Worm (Caenorhabditis elegans): ENCODE data around the gene tsr-2.
A peak's percentile ranks its signal among the peaks of the same experiment; 100 is the strongest.
"Not testable (repeated sequence)": the region's sequence is repeated elsewhere in the genome, so short reads cannot be mapped to it uniquely, and the experiment has no call there.

Gene tsr-2

DNA sequence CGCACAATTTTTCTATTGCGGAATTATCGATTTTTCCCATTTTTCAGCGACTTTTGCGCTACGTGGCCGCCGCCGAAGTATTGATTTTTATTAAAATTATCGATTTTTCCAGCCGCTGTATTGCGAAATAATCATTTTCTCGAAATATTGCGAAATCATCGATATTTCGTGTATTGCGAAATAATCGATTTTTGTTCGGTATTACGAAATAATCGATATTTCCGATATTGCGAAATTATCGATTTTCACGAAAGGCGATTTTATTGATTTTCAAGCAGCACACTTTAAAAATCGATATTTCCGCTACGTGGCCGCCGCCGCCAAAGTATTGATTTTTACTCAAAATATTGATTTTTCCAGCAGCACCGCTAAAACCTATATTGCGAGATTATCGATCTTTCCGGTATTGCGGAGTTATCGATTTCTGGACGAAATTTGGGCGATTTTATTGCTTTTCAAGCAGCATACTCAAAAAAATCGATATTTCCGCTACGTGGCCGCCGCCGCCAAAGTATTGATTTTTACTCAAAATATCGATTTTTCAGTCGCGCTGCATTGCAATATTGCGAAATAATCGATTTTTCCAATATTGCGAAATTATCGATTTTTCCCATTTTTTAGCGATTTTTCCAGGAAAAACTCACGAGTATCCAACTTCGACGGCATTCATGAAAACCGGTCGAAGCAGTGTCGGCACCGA lies 10.8 kb upstream of the tsr-2 start:
- peak; percentile 60 for TF ChIP-seq zip-4 (GFP tag; optimal IDR thresholded peaks at IDR 0.05)
- TF ChIP-seq ceh-88 (GFP tag; IDR thresholded peaks at IDR 0.05), result no peak
- TF ChIP-seq lin-39 (tag; optimal IDR thresholded peaks at IDR 0.05), result no peak
- TF ChIP-seq hlh-4 (tag; optimal IDR thresholded peaks at IDR 0.05), result no peak
- no peak for TF ChIP-seq fkh-10 (GFP tag; optimal IDR thresholded peaks at IDR 0.05)
- TF ChIP-seq nhr-11 (tag; optimal IDR thresholded peaks at IDR 0.05), result no peak

DNA sequence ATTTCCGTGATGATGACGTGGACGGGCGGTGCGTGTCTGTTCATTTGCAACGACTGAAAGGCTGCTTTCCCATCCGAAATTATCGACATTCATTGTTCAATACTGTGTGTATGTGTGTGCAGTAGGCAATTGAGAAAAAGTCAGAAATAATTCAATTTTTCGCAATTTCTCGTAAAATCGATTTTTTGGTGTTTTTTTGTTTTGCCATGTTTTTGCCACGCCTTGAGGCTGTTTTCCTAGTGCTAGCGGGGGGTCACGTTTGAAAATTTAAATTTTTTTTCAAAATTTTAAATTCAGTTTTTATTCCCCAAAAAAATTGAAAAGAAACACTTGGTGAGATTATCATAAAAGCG lies 10.2 kb upstream of the tsr-2 start, which contains the start of gene Y51H4A.13:
Gene Y51H4A.13, minus strand, starts transcription at position 182 of the 353 bp plus-strand sequence.
- TF ChIP-seq nhr-19 (GFP tag; conservative IDR thresholded peaks at IDR 0.05); tlp-1 (tag; optimal IDR thresholded peaks at IDR 0.05); nhr-77 (tag; optimal IDR thresholded peaks at IDR 0.05): not testable (repeated sequence)

DNA sequence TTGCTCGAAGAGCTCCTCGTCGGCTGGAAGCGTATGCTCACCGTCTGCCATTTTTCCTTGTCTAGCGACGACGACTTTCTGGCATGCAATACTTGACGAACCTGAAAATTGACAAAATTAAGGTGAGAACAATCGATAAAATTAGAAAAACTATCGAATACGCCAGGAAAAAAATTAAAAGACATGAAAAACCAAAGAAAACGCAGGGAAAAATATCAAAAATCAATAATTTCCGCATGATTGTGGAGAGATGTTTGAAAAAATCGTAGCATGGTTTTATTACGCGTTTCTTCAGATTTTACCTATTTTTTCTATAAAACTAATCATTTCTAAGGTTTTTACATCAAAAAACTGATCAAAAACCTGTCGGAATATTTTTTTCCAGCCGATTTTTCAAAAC lies 630 bp upstream of the tsr-2 start, which contains the start of gene set-26:
Gene set-26, minus strand, starts transcription at position 101 of the 400 bp plus-strand sequence.
- TF ChIP-seq pqm-1 (tag; optimal IDR thresholded peaks at IDR 0.05); unc-62 (GFP tag; optimal IDR thresholded peaks at IDR 0.05); skn-1 (tag; optimal IDR thresholded peaks at IDR 0.05): not testable (repeated sequence)

DNA sequence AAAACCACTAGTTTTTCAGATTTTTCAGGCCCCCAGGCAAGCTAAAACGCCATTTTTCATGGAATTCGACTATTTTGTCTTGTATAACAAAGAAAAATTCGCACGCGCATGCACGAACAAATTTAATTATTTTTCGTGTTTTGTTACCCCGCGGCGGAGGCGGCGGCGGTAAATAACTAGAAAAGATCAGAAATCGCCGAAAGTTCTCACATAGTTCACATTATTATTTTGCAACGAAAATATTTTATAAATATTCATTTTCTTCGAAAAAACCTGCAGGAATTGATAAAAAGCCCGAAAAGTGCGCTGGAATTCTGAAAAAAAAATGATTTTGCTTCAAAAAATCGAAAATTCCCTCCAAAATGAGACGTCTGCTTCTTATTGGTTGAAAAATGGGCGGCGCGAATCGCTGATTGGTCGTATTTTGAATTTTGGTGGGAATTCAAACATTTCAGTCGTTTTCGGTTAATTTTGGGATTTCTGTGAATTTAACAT lies 1.1 kb downstream of the tsr-2 start:
- TF ChIP-seq unc-30 (tag; optimal IDR thresholded peaks at IDR 0.05) (no peak), mep-1 (tag; optimal IDR thresholded peaks at IDR 0.05) (no peak), fkh-10 (GFP tag; optimal IDR thresholded peaks at IDR 0.05) (peak; percentile 16), grh-1 (GFP tag; IDR thresholded peaks at IDR 0.05) (no peak), lin-14 (GFP tag; optimal IDR thresholded peaks at IDR 0.05) (peak; percentile 23), dpl-1 (GFP tag; optimal IDR thresholded peaks at IDR 0.05) (peak in 1 of 3 experiments; percentile 13), lsy-2 (tag; optimal IDR thresholded peaks at IDR 0.05) (peak; percentile 11 to 21), xbp-1 (tag; optimal IDR thresholded peaks at IDR 0.05) (peak; percentile 4), efl-1 (optimal IDR thresholded peaks at IDR 0.05) (no peak), efl-1 (GFP tag; optimal IDR thresholded peaks at IDR 0.05 in 1 of 2) (peak; percentile 19 to 27), C04F5.9 (tag; optimal IDR thresholded peaks at IDR 0.05) (no peak), F16B12.6 (tag; optimal IDR thresholded peaks at IDR 0.05) (no peak), nhr-28 (tag; optimal IDR thresholded peaks at IDR 0.05) (no peak), fos-1 (tag; optimal IDR thresholded peaks at IDR 0.05) (no peak), nhr-71 (tag; optimal IDR thresholded peaks at IDR 0.05) (peak; percentile 52), jun-1 (tag; optimal IDR thresholded peaks at IDR 0.05) (no peak)

DNA sequence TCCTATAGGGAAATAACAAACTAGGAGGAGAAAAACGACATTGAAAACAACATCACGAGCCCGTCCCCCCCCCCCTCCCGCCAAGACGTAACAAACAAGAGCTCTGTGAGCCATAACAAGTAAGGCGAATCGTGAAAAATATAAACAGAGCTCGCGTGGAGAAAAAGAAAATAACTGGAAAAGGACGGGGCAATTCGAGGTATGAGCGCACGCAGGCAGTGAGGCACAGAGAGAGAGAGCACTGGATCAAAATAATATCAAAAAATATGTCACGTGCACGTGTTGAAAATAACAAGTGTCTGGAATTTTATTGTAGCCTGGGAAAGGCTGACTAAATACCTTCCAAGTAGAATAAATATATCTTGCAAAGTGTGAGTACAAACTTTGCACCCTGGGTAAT lies 2.3 kb downstream of the tsr-2 start:
- no peak for TF ChIP-seq snpc-4 (tag; optimal IDR thresholded peaks at IDR 0.05)
- TF ChIP-seq ztf-11 (tag; optimal IDR thresholded peaks at IDR 0.05), result no peak
- no peak for TF ChIP-seq hpl-2 (GFP tag; optimal IDR thresholded peaks at IDR 0.05)
- TF ChIP-seq nhr-47 (tag; optimal IDR thresholded peaks at IDR 0.05), result peak; percentile 80
- no peak for TF ChIP-seq tbx-2 (tag; optimal IDR thresholded peaks at IDR 0.05)
- TF ChIP-seq snu-23 (GFP tag; optimal IDR thresholded peaks at IDR 0.05), result peak; percentile 9
- no peak for TF ChIP-seq blmp-1 (tag; optimal IDR thresholded peaks at IDR 0.05)
- TF ChIP-seq aly-2 (tag; optimal IDR thresholded peaks at IDR 0.05), result no peak
- peak; percentile 51 for TF ChIP-seq nhr-20 (tag; optimal IDR thresholded peaks at IDR 0.05)
- TF ChIP-seq lsy-2 (tag; optimal IDR thresholded peaks at IDR 0.05), result peak; percentile 15 to 47
- TF ChIP-seq unc-130 (tag; optimal IDR thresholded peaks at IDR 0.05), result no peak
- peak; percentile 62 for TF ChIP-seq egl-13 (tag; optimal IDR thresholded peaks at IDR 0.05)
- TF ChIP-seq unc-86 (tag; optimal IDR thresholded peaks at IDR 0.05), result peak; percentile 67
- TF ChIP-seq C16A3.4 (tag; optimal IDR thresholded peaks at IDR 0.05), result no peak
- peak; percentile 61 for TF ChIP-seq sox-4 (tag; optimal IDR thresholded peaks at IDR 0.05)
- TF ChIP-seq nhr-71 (tag; optimal IDR thresholded peaks at IDR 0.05), result peak; percentile 87
- peak; percentile 86 for TF ChIP-seq lin-14 (GFP tag; optimal IDR thresholded peaks at IDR 0.05)
- no peak for TF ChIP-seq sup-37 (GFP tag; optimal IDR thresholded peaks at IDR 0.05)
- peak; percentile 12 for TF ChIP-seq xbp-1 (tag; optimal IDR thresholded peaks at IDR 0.05)
- TF ChIP-seq nhr-19 (GFP tag; conservative IDR thresholded peaks at IDR 0.05), result 0 out of 2 replicates have a peak, but pooled peaks have one; percentile 15
- no peak for TF ChIP-seq ceh-82 (tag; optimal IDR thresholded peaks at IDR 0.05)
- peak; percentile 5 for TF ChIP-seq fkh-10 (GFP tag; optimal IDR thresholded peaks at IDR 0.05)
- TF ChIP-seq ets-5 (GFP tag; IDR thresholded peaks at IDR 0.05), result no peak
- TF ChIP-seq ceh-88 (GFP tag; IDR thresholded peaks at IDR 0.05), result no peak
- TF ChIP-seq zip-4 (GFP tag; optimal IDR thresholded peaks at IDR 0.05), result no peak
- TF ChIP-seq lin-15B (tag; optimal IDR thresholded peaks at IDR 0.05), result no peak
